Fruit fly (Drosophila melanogaster): Measurements from ENCODE around the gene Naa20B.

Gene Naa20B

DNA sequence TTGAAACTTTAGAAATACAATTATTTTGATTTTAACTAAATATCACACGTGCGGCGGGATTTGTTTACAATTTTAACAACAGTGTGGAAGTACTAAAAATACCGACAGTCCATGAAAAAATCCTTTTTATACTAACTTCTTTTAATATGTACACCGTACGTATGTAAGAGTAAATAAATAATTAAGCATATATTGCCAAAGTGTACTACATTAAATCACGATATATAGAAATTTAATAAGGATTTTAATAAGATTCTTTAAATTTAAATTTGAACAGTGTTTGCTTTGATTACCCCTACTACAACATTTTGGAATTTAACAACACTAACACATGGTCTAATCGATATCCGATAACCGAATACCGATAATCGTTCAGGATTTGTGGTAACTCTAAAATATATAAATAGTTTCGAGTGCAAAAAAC is 35.0 kb upstream of the Naa20B start, which contains the start of the genes Ski6 and CG16812 (continued):
- no peak for TF ChIP-seq CG6254 (GFP tag; optimal IDR thresholded peaks at IDR 0.05)
- peak; percentile 22; the same call in 1 of the 2 replicates for TF ChIP-seq CG1024 (GFP tag; IDR thresholded peaks at IDR 0.05)
- no peak for TF ChIP-seq CG18619 (GFP tag; optimal IDR thresholded peaks at IDR 0.05)
- no peak for TF ChIP-seq CG34376 (GFP tag; optimal IDR thresholded peaks at IDR 0.05)
- TF ChIP-seq croc (GFP tag; conservative IDR thresholded peaks at IDR 0.05) = no peak
- TF ChIP-seq CG31365 (tag; optimal IDR thresholded peaks at IDR 0.05) = no peak
- TF ChIP-seq CG12071 (GFP tag; optimal IDR thresholded peaks at IDR 0.05) = no peak
- TF ChIP-seq br (optimal IDR thresholded peaks at IDR 0.05) = no peak
- TF ChIP-seq sd (tag; optimal IDR thresholded peaks at IDR 0.05) = no peak
- TF ChIP-seq CG17359 (tag; optimal IDR thresholded peaks at IDR 0.05) = peak; percentile 78
- TF ChIP-seq mld (GFP tag; IDR thresholded peaks at IDR 0.05; ENCODE audit: partially characterized antibody) = no peak
- no peak for TF ChIP-seq TFAM (GFP tag; optimal IDR thresholded peaks at IDR 0.05)
- TF ChIP-seq chinmo (GFP tag; IDR thresholded peaks at IDR 0.05; ENCODE audit: partially characterized antibody) = no peak
- no peak for TF ChIP-seq CG14965 (GFP tag; optimal IDR thresholded peaks at IDR 0.05; ENCODE audit: borderline replicate concordance)
- TF ChIP-seq ssp (GFP tag; IDR thresholded peaks at IDR 0.05) = peak; percentile 50; the same call in 1 of the 2 replicates
- peak; percentile 47 for TF ChIP-seq Nf-YB (GFP tag; optimal IDR thresholded peaks at IDR 0.05)
- peak; percentile 82 for TF ChIP-seq Fer3 (tag; optimal IDR thresholded peaks at IDR 0.05)
- TF ChIP-seq CG1233 (GFP tag; optimal IDR thresholded peaks at IDR 0.05) = peak; percentile 25
- TF ChIP-seq Atf6 (GFP tag; IDR thresholded peaks at IDR 0.05) = peak; percentile 66
- peak; percentile 71 for TF ChIP-seq Hmr (GFP tag; optimal IDR thresholded peaks at IDR 0.05)
- TF ChIP-seq Antp (GFP tag; optimal IDR thresholded peaks at IDR 0.05) = no peak
- TF ChIP-seq Xbp1 (GFP tag; optimal IDR thresholded peaks at IDR 0.05) = peak; percentile 74
- TF ChIP-seq crol (GFP tag; IDR thresholded peaks at IDR 0.05) = no peak
- TF ChIP-seq CG7357 (GFP tag; IDR thresholded peaks at IDR 0.05) = no peak
- TF ChIP-seq pfk (GFP tag; optimal IDR thresholded peaks at IDR 0.05) = no peak
- peak; percentile 61 for TF ChIP-seq unc-4 (GFP tag; IDR thresholded peaks at IDR 0.05; ENCODE audit: partially characterized antibody)
- TF ChIP-seq chn (GFP tag; optimal IDR thresholded peaks at IDR 0.05) = peak; percentile 35
- TF ChIP-seq scrt (GFP tag; optimal IDR thresholded peaks at IDR 0.05) = no peak
- TF ChIP-seq her (GFP tag; optimal IDR thresholded peaks at IDR 0.05) = no peak
- TF ChIP-seq CG18011 (GFP tag; optimal IDR thresholded peaks at IDR 0.05) = no peak
- TF ChIP-seq zen2 (GFP tag; IDR thresholded peaks at IDR 0.05; ENCODE audit: partially characterized antibody) = no peak
- peak; percentile 79 for TF ChIP-seq Ets65A (GFP tag)
- TF ChIP-seq CG10565 (GFP tag; optimal IDR thresholded peaks at IDR 0.05) = no peak
- TF ChIP-seq CG30020 (tag; optimal IDR thresholded peaks at IDR 0.05) = peak; percentile 81
- TF ChIP-seq ham (GFP tag; IDR thresholded peaks at IDR 0.05) = no peak
- TF ChIP-seq CG9932 (GFP tag; IDR thresholded peaks at IDR 0.05) = peak; percentile 78
- peak; percentile 66 for TF ChIP-seq CrebB (tag; optimal IDR thresholded peaks at IDR 0.05)
- peak; percentile 46 for TF ChIP-seq Six4 (GFP tag; optimal IDR thresholded peaks at IDR 0.05)
- no peak for TF ChIP-seq gcm2 (GFP tag; optimal IDR thresholded peaks at IDR 0.05)
- TF ChIP-seq salm (tag; optimal IDR thresholded peaks at IDR 0.05) = peak; percentile 20
- TF ChIP-seq bcd (GFP tag; optimal IDR thresholded peaks at IDR 0.05) = peak; percentile 49
- no peak for TF ChIP-seq unpg (GFP tag; optimal IDR thresholded peaks at IDR 0.05)
- peak; percentile 65 for TF ChIP-seq CG2116 (GFP tag; optimal IDR thresholded peaks at IDR 0.05)
- TF ChIP-seq CG2712 (tag; optimal IDR thresholded peaks at IDR 0.05) = peak; percentile 87
- no peak for TF ChIP-seq CG11093 (GFP tag; IDR thresholded peaks at IDR 0.05)
- TF ChIP-seq CG2199 (GFP tag; IDR thresholded peaks at IDR 0.05) = no peak
- no peak for TF ChIP-seq ro (GFP tag; IDR thresholded peaks at IDR 0.05)
- peak; percentile 70 for TF ChIP-seq Dek (tag; optimal IDR thresholded peaks at IDR 0.05)
- peak; percentile 71 for TF ChIP-seq Awh (GFP tag; IDR thresholded peaks at IDR 0.05)
- TF ChIP-seq MBD-R2 (GFP tag; IDR thresholded peaks at IDR 0.05) = peak; percentile 60; the same call in 1 of the 2 replicates
- no peak for TF ChIP-seq CG4360 (GFP tag; IDR thresholded peaks at IDR 0.05)

Measured in whole organism, embryonic.